Worm (Caenorhabditis elegans): ENCODE measurements around the gene F09C6.11.

Gene F09C6.11

ce11 chrV:16836100-16836499, 46.0 kb downstream of the F09C6.11 start:
- no peak for TF ChIP-seq sea-1 (GFP tag; conservative IDR thresholded peaks at IDR 0.05)
- TF ChIP-seq F13C5.2 (tag; optimal IDR thresholded peaks at IDR 0.05): no peak
- no peak for TF ChIP-seq pes-1 (GFP tag; IDR thresholded peaks at IDR 0.05)

- TF ChIP-seq aly-1 (tag; optimal IDR thresholded peaks at IDR 0.05) (no peak), ama-1 (optimal IDR thresholded peaks at IDR 0.05) (no peak), tbx-11 (GFP tag; IDR thresholded peaks at IDR 0.05) (no peak), B0310.2 (tag; optimal IDR thresholded peaks at IDR 0.05) (no peak), hmg-4 (GFP tag; optimal IDR thresholded peaks at IDR 0.05) (no peak), tra-4 (tag; optimal IDR thresholded peaks at IDR 0.05) (no peak), tbx-37 (GFP tag; conservative IDR thresholded peaks at IDR 0.05) (no peak), pes-1 (GFP tag; IDR thresholded peaks at IDR 0.05) (no peak), hmbx-1 (tag; optimal IDR thresholded peaks at IDR 0.05) (no peak)
Measured at ce11 chrV:16834989-16835388, 47.1 kb downstream of the F09C6.11 start, which contains the start of gene tni-3. Gene tni-3, minus strand, starts transcription at chrV:16835128.

DNA sequence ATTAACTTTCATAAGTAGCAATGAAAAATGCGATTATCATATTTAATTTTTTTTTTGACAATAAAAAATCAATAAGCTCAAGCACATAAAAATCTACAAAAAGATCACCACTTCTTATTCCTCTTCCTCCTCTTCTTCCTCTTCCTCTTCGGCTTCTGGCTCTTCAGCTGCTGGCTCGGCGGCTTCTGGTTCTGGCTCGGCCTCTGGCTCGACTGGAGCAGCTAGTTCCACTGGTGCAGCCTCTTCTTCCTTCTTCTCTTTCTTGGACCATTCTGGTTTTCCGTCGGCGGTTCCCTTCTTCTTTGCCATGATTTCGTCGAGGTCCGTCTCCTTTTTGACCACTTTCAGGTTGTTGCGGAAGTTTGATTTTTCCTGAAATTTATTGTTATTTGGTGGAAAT, 48.4 kb downstream of the F09C6.11 start:
- TF ChIP-seq sea-1 (GFP tag; conservative IDR thresholded peaks at IDR 0.05): no peak
- no peak for TF ChIP-seq scrt-1 (GFP tag; IDR thresholded peaks at IDR 0.05)
- no peak for TF ChIP-seq aly-1 (tag; optimal IDR thresholded peaks at IDR 0.05)
- TF ChIP-seq ets-7 (tag; optimal IDR thresholded peaks at IDR 0.05): no peak
- no peak for TF ChIP-seq ceh-13 (GFP tag; optimal IDR thresholded peaks at IDR 0.05)
- TF ChIP-seq tra-4 (tag; optimal IDR thresholded peaks at IDR 0.05): no peak
- no peak for TF ChIP-seq ceh-36 (tag; optimal IDR thresholded peaks at IDR 0.05)
- TF ChIP-seq pes-1 (GFP tag; IDR thresholded peaks at IDR 0.05): no peak
- no peak for TF ChIP-seq hmbx-1 (tag; optimal IDR thresholded peaks at IDR 0.05)
- no peak for TF ChIP-seq flt-1 (GFP tag; IDR thresholded peaks at IDR 0.05)
- no peak for TF ChIP-seq ama-1 (optimal IDR thresholded peaks at IDR 0.05)
- TF ChIP-seq hnd-1 (tag; optimal IDR thresholded peaks at IDR 0.05): no peak
- TF ChIP-seq hmg-4 (GFP tag; optimal IDR thresholded peaks at IDR 0.05): no peak
- TF ChIP-seq B0310.2 (tag; optimal IDR thresholded peaks at IDR 0.05): no peak
- TF ChIP-seq tbx-37 (GFP tag; conservative IDR thresholded peaks at IDR 0.05): no peak
- TF ChIP-seq tbx-11 (GFP tag; IDR thresholded peaks at IDR 0.05): no peak

DNA sequence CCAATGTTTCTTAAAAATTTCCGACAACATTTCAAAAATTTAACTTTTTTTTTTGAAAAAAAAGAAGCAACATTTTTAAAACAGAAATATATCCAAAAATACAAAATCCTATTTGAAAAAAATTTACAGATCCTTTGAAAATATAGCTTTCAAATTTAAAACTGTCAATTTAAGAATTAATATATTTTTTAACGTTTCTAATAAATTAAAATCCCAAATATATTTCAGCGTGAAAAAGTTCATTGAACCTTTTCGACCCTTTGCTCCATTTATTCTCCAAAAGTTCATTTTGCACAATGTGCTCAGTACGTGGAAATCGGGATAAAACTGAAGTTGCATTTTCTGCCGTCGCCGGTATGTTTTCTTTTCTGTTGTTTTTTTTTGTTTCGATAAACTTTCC, 49.2 kb downstream of the F09C6.11 start, which contains the start of gene phy-3:
Gene phy-3, plus strand, starts transcription at position 301 of the 400 bp plus-strand sequence.
- TF ChIP-seq flt-1 (GFP tag; IDR thresholded peaks at IDR 0.05): no peak
- no peak for TF ChIP-seq scrt-1 (GFP tag; IDR thresholded peaks at IDR 0.05)
- no peak for TF ChIP-seq hmbx-1 (tag; optimal IDR thresholded peaks at IDR 0.05)
- TF ChIP-seq ceh-36 (tag; optimal IDR thresholded peaks at IDR 0.05): no peak
- no peak for TF ChIP-seq B0310.2 (tag; optimal IDR thresholded peaks at IDR 0.05)
- no peak for TF ChIP-seq tbx-37 (GFP tag; conservative IDR thresholded peaks at IDR 0.05)
- TF ChIP-seq ama-1 (optimal IDR thresholded peaks at IDR 0.05): no peak
- no peak for TF ChIP-seq hmg-4 (GFP tag; optimal IDR thresholded peaks at IDR 0.05)
- TF ChIP-seq hnd-1 (tag; optimal IDR thresholded peaks at IDR 0.05): no peak
- no peak for TF ChIP-seq sea-1 (GFP tag; conservative IDR thresholded peaks at IDR 0.05)
- no peak for TF ChIP-seq tra-4 (tag; optimal IDR thresholded peaks at IDR 0.05)

DNA sequence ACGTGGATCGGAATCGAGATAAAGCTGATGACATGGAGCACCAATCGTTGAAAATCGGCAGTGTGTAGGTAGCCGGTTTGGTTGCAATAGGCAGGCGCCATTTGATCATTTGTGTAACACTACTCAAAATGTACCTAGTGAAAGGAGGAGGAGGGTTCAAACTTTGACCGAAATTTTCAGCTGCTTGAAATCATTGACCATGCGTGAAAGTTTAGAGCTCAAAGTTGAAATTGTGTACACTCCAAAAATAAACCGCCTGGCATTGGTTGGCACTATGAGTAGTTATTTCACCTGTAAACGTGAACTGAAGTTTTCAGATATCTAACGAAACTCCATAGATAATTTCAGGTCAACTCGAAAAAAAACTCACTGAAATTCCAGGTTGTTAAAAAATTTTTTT, 50.2 kb downstream of the F09C6.11 start, which contains the start of gene srh-215:
Gene srh-215, minus strand, starts transcription at position 101 of the 400 bp plus-strand sequence.
- TF ChIP-seq ama-1 (optimal IDR thresholded peaks at IDR 0.05) (no peak), scrt-1 (GFP tag; IDR thresholded peaks at IDR 0.05) (no peak), aly-1 (tag; optimal IDR thresholded peaks at IDR 0.05) (no peak), B0310.2 (tag; optimal IDR thresholded peaks at IDR 0.05) (no peak), flt-1 (GFP tag; IDR thresholded peaks at IDR 0.05) (no peak), sea-1 (GFP tag; conservative IDR thresholded peaks at IDR 0.05) (no peak), F13C5.2 (tag; optimal IDR thresholded peaks at IDR 0.05) (no peak), hmg-4 (GFP tag; optimal IDR thresholded peaks at IDR 0.05) (no peak), pes-1 (GFP tag; IDR thresholded peaks at IDR 0.05) (no peak), hnd-1 (tag; optimal IDR thresholded peaks at IDR 0.05) (no peak), tbx-37 (GFP tag; conservative IDR thresholded peaks at IDR 0.05) (no peak), ets-7 (tag; optimal IDR thresholded peaks at IDR 0.05) (no peak), tbx-11 (GFP tag; IDR thresholded peaks at IDR 0.05) (no peak), tra-4 (tag; optimal IDR thresholded peaks at IDR 0.05) (no peak), ceh-36 (tag; optimal IDR thresholded peaks at IDR 0.05) (no peak)
